Fruit fly (Drosophila melanogaster) whole organism, wandering third instar larva: ENCODE results near the gene Ire1.

Source experiments
- CrebA ChIP-seq: fragments of 200-800 bp; sonication (Bioruptor generic); optimal IDR thresholded peaks from 2 replicates; lab custom pipeline; 2016; ENCODE audit warnings: missing biosample characterization, mild to moderate bottlenecking, missing genetic modification characterization, borderline replicate concordance
- GATAd ChIP-seq: sonication (Bioruptor generic); optimal IDR thresholded peaks from 2 replicates; lab custom pipeline; 2016; ENCODE audit warnings: missing biosample characterization, missing genetic modification characterization
- foxo ChIP-seq, 2 experiments: fragments of 200-800 bp; sonication (Bioruptor generic); optimal IDR thresholded peaks; 2 replicates in 1 of 2; 3 replicates in 1 of 2; lab custom pipeline; 2016 to 2017; ENCODE audit warnings: missing biosample characterization in 2 of 2, missing genetic modification characterization in 2 of 2
- rgr ChIP-seq: fragments of 200-800 bp; sonication (Bioruptor generic); optimal IDR thresholded peaks from 3 replicates; lab custom pipeline; 2016; ENCODE audit warnings: missing biosample characterization, mild to moderate bottlenecking, missing genetic modification characterization

dm6 chr3R:19879470-19880052, 18.5 kb upstream of the Ire1 start, which contains the start of gene Ask1:
- TF ChIP-seq GATAd (GFP tag; lab: Kevin White, UChicago) = no peak
- TF ChIP-seq rgr (GFP tag; lab: Kevin White, UChicago) = no peak
- TF ChIP-seq foxo (GFP tag; optimal IDR thresholded peaks at IDR 0.05; lab: Kevin White, UChicago) = no peak
- no peak for TF ChIP-seq CrebA (GFP tag; lab: Kevin White, UChicago)
